Worm (Caenorhabditis elegans) whole organism, L4 larva: ENCODE data around the gene R04B5.5.

Experiments used
- F26F4.8 ChIP-seq: fragments of 200-800 bp; sonication (Bioruptor generic); conservative IDR thresholded peaks from 2 replicates; pipeline ENCODE4 v1.3.6; 2022; ENCODE audit warnings: missing genetic modification characterization, missing compliant biosample characterization
- F37D6.2 ChIP-seq: sonication (generic microtip); optimal IDR thresholded peaks from 2 replicates; lab custom pipeline; 2016; ENCODE audit warnings: mild to moderate bottlenecking, missing genetic modification characterization, missing compliant biosample characterization
- F44E2.7 ChIP-seq: fragments of 200-800 bp; sonication (Bioruptor generic); IDR thresholded peaks from 2 replicates; pipeline ENCODE4 v2.1.2; 2022; ENCODE audit warnings: missing genetic modification characterization, missing compliant biosample characterization
- R02D3.7 ChIP-seq: fragments of 150-350 bp; sonication (generic microtip); optimal IDR thresholded peaks from 3 replicates; lab custom pipeline; 2014; ENCODE audit warnings: missing biosample characterization, missing genetic modification characterization
- T20F7.1 ChIP-seq: fragments of 200-800 bp; sonication (Bioruptor generic); optimal IDR thresholded peaks from 2 replicates; lab custom pipeline; 2018; ENCODE audit warnings: mild to moderate bottlenecking, missing genetic modification characterization, missing compliant biosample characterization
- Y5F2A.4 ChIP-seq: fragments of 200-800 bp; sonication (Bioruptor generic); optimal IDR thresholded peaks from 2 replicates; lab custom pipeline; 2018; ENCODE audit warnings: mild to moderate bottlenecking, missing genetic modification characterization, missing compliant biosample characterization
- ZK546.5 ChIP-seq, 2 experiments: sonication (generic microtip); optimal IDR thresholded peaks; 2 replicates each; lab custom pipeline; 2017; ENCODE audit warnings: missing biosample characterization in 2 of 2, missing genetic modification characterization in 2 of 2
- aha-1 ChIP-seq: fragments of 150-350 bp; peaks from one replicate; lab custom pipeline; 2014; ENCODE audit warnings: missing biosample characterization, missing genetic modification characterization
- aly-2 ChIP-seq: sonication (generic microtip); optimal IDR thresholded peaks from 2 replicates; lab custom pipeline; 2018; ENCODE audit warnings: missing biosample characterization, missing genetic modification characterization
- ama-1 ChIP-seq: fragments of 150-350 bp; optimal IDR thresholded peaks from 2 replicates; lab custom pipeline; 2014; ENCODE audit warnings: inconsistent platforms, mixed read lengths
- arid-1 ChIP-seq: fragments of 200-800 bp; sonication (Bioruptor generic); conservative IDR thresholded peaks from 2 replicates; pipeline ENCODE4 v1.3.6; 2022; ENCODE audit warnings: missing genetic modification reagents, missing genetic modification characterization, missing compliant biosample characterization
- ceh-62 ChIP-seq: sonication (generic microtip); optimal IDR thresholded peaks from 2 replicates; lab custom pipeline; 2017; ENCODE audit warnings: missing biosample characterization, missing genetic modification characterization
- ceh-82 ChIP-seq: sonication (generic microtip); optimal IDR thresholded peaks from 2 replicates; lab custom pipeline; 2017; ENCODE audit warnings: missing biosample characterization, missing genetic modification characterization
- cey-2 ChIP-seq: sonication (generic microtip); optimal IDR thresholded peaks from 3 replicates; lab custom pipeline; 2017; ENCODE audit warnings: missing genetic modification characterization, mild to moderate bottlenecking, missing compliant biosample characterization, antibody characterized with exemption, borderline replicate concordance; ENCODE audit not compliant: insufficient read depth
- daf-12 ChIP-seq: fragments of 150-350 bp; optimal IDR thresholded peaks from 2 replicates; lab custom pipeline; 2014; ENCODE audit warnings: missing biosample characterization, missing genetic modification reagents, missing genetic modification characterization
- daf-16 ChIP-seq, 3 experiments: sonication (generic microtip); optimal IDR thresholded peaks; 2 replicates each; lab custom pipeline; 2016 to 2017; ENCODE audit warnings: missing genetic modification characterization in 3 of 3, missing genetic modification reagents in 3 of 3, mild to moderate bottlenecking in 2 of 3, missing compliant biosample characterization in 2 of 3, missing biosample characterization in 1 of 3, moderate library complexity in 1 of 3
- daf-19 ChIP-seq: fragments of 200-800 bp; sonication (Bioruptor generic); conservative IDR thresholded peaks from 2 replicates; pipeline ENCODE4 v1.3.6; 2022; ENCODE audit warnings: missing genetic modification characterization, missing compliant biosample characterization
- dve-1 ChIP-seq: sonication (generic microtip); optimal IDR thresholded peaks from 2 replicates; lab custom pipeline; 2017; ENCODE audit warnings: antibody characterized with exemption, mild to moderate bottlenecking, missing genetic modification characterization, missing compliant biosample characterization; ENCODE audit not compliant: insufficient read depth
- egl-27 ChIP-seq: sonication (generic microtip); optimal IDR thresholded peaks from 3 replicates; lab custom pipeline; 2017; ENCODE audit warnings: missing biosample characterization, missing genetic modification reagents, missing genetic modification characterization
- egl-43 ChIP-seq: fragments of 200-800 bp; sonication (Bioruptor generic); IDR thresholded peaks from 2 replicates; pipeline ENCODE4 v1.3.6; 2022; ENCODE audit warnings: missing genetic modification reagents, missing genetic modification characterization, missing compliant biosample characterization
- fos-1 ChIP-seq: fragments of 150-350 bp; optimal IDR thresholded peaks from 2 replicates; lab custom pipeline; 2014; ENCODE audit warnings: missing biosample characterization, missing genetic modification characterization
- hlh-11 ChIP-seq: fragments of 200-800 bp; sonication (Bioruptor generic); optimal IDR thresholded peaks from 2 replicates; lab custom pipeline; 2018; ENCODE audit warnings: mild to moderate bottlenecking, missing genetic modification characterization, missing compliant biosample characterization
- hmg-1.1 ChIP-seq: fragments of 200-800 bp; sonication (Bioruptor generic); IDR thresholded peaks from 2 replicates; pipeline ENCODE4 v1.3.6; 2022; ENCODE audit warnings: missing genetic modification reagents, missing genetic modification characterization, missing compliant biosample characterization
- jun-1 ChIP-seq: fragments of 150-350 bp; optimal IDR thresholded peaks from 2 replicates; lab custom pipeline; 2014; ENCODE audit warnings: missing biosample characterization, missing genetic modification reagents, missing genetic modification characterization
- lin-15B ChIP-seq: fragments of 150-350 bp; sonication (generic microtip); optimal IDR thresholded peaks from 3 replicates; lab custom pipeline; 2014; ENCODE audit warnings: missing biosample characterization, missing genetic modification characterization
- madf-9 ChIP-seq: fragments of 200-800 bp; sonication (Bioruptor generic); conservative IDR thresholded peaks from 2 replicates; pipeline ENCODE4 v1.3.6; 2022; ENCODE audit warnings: missing genetic modification reagents, missing genetic modification characterization, missing compliant biosample characterization
- mdl-1 ChIP-seq, 2 experiments: fragments of 150-350 bp in 1 of 2; sonication (generic microtip) in 1 of 2; optimal IDR thresholded peaks; 2 replicates each; lab custom pipeline; 2014 to 2017; ENCODE audit warnings: missing biosample characterization in 2 of 2, missing genetic modification characterization in 2 of 2
- mep-1 ChIP-seq: fragments of 150-350 bp; sonication (generic microtip); optimal IDR thresholded peaks from 3 replicates; lab custom pipeline; 2014; ENCODE audit warnings: missing biosample characterization, missing genetic modification characterization
- mxl-2 ChIP-seq: fragments of 200-800 bp; sonication (Bioruptor generic); conservative IDR thresholded peaks from 2 replicates; pipeline ENCODE4 v1.3.6; 2022; ENCODE audit warnings: missing genetic modification reagents, missing genetic modification characterization, missing compliant biosample characterization
- nhr-102 ChIP-seq: sonication (generic microtip); optimal IDR thresholded peaks from 2 replicates; lab custom pipeline; 2016; ENCODE audit warnings: mild to moderate bottlenecking, missing genetic modification characterization, moderate library complexity, missing compliant biosample characterization
- nhr-11 ChIP-seq: fragments of 150-350 bp; optimal IDR thresholded peaks from 2 replicates; lab custom pipeline; 2014; ENCODE audit warnings: missing biosample characterization, missing genetic modification characterization
- nhr-111 ChIP-seq: fragments of 200-800 bp; sonication (Bioruptor generic); optimal IDR thresholded peaks from 2 replicates; lab custom pipeline; 2018; ENCODE audit warnings: mild to moderate bottlenecking, missing genetic modification characterization, missing compliant biosample characterization
- nhr-237 ChIP-seq: sonication (generic microtip); optimal IDR thresholded peaks from 2 replicates; lab custom pipeline; 2017; ENCODE audit warnings: missing biosample characterization, missing genetic modification characterization
- pha-4 ChIP-seq, 2 experiments: fragments of 150-350 bp in 1 of 2; fragments of 200-800 bp in 1 of 2; sonication (Bioruptor generic) in 1 of 2; IDR thresholded peaks in 1 of 2; optimal IDR thresholded peaks in 1 of 2; 2 replicates each; pipeline versions ENCODE4 v1.3.6 to Lab custom; 2014 to 2022; ENCODE audit warnings: missing genetic modification characterization in 2 of 2, missing genetic modification reagents in 2 of 2, missing biosample characterization in 1 of 2, missing compliant biosample characterization in 1 of 2
- pqm-1 ChIP-seq: sonication (generic microtip); optimal IDR thresholded peaks from 2 replicates; lab custom pipeline; 2017; ENCODE audit warnings: missing biosample characterization, missing genetic modification characterization
- saeg-2 ChIP-seq: fragments of 200-800 bp; sonication (Bioruptor generic); IDR thresholded peaks from 2 replicates; pipeline ENCODE4 v1.3.6; 2022; ENCODE audit warnings: missing genetic modification reagents, missing genetic modification characterization, missing compliant biosample characterization
- skn-1 ChIP-seq: fragments of 150-350 bp; optimal IDR thresholded peaks from 2 replicates; lab custom pipeline; 2014; ENCODE audit warnings: missing biosample characterization, missing genetic modification characterization
- snpc-4 ChIP-seq: fragments of 150-350 bp; optimal IDR thresholded peaks from 2 replicates; lab custom pipeline; 2014; ENCODE audit warnings: missing biosample characterization, missing genetic modification characterization
- spr-1 ChIP-seq: sonication (generic microtip); optimal IDR thresholded peaks from 2 replicates; lab custom pipeline; 2016; ENCODE audit warnings: mild to moderate bottlenecking, missing genetic modification characterization, missing compliant biosample characterization
- spr-3 ChIP-seq: fragments of 200-800 bp; sonication (Bioruptor generic); optimal IDR thresholded peaks from 2 replicates; lab custom pipeline; 2018; ENCODE audit warnings: mild to moderate bottlenecking, missing genetic modification characterization, missing compliant biosample characterization
- tag-97 ChIP-seq: fragments of 200-800 bp; sonication (Bioruptor generic); IDR thresholded peaks from 2 replicates; pipeline ENCODE4 v1.3.6; 2022; ENCODE audit warnings: missing genetic modification characterization, missing compliant biosample characterization
- tra-1 ChIP-seq: fragments of 200-800 bp; sonication (Bioruptor generic); IDR thresholded peaks from 2 replicates; pipeline ENCODE4 v1.3.6; 2022; ENCODE audit warnings: missing genetic modification reagents, missing genetic modification characterization, missing compliant biosample characterization
- unc-130 ChIP-seq: sonication (generic microtip); optimal IDR thresholded peaks from 2 replicates; lab custom pipeline; 2016; ENCODE audit warnings: missing genetic modification reagents, missing genetic modification characterization, missing compliant biosample characterization
- unc-39 ChIP-seq: sonication (generic microtip); optimal IDR thresholded peaks from 2 replicates; lab custom pipeline; 2017; ENCODE audit warnings: missing biosample characterization, missing genetic modification characterization
- vab-7 ChIP-seq: fragments of 200-800 bp; sonication (Bioruptor generic); IDR thresholded peaks from 2 replicates; pipeline ENCODE4 v1.3.6; 2022; ENCODE audit warnings: missing genetic modification reagents, missing genetic modification characterization, missing compliant biosample characterization
- zip-11 ChIP-seq: fragments of 200-800 bp; sonication (Bioruptor generic); IDR thresholded peaks from 2 replicates; pipeline ENCODE4 v1.3.6; 2022; ENCODE audit warnings: missing genetic modification characterization, missing compliant biosample characterization
- zip-2 ChIP-seq: fragments of 150-350 bp; optimal IDR thresholded peaks from 2 replicates; lab custom pipeline; 2014; ENCODE audit warnings: missing biosample characterization, missing genetic modification characterization
- ztf-11 ChIP-seq: fragments of 150-350 bp; optimal IDR thresholded peaks from 2 replicates; lab custom pipeline; 2014; ENCODE audit warnings: missing biosample characterization, missing genetic modification characterization
- ztf-7 ChIP-seq: fragments of 150-350 bp; optimal IDR thresholded peaks from 2 replicates; lab custom pipeline; 2014; ENCODE audit warnings: missing biosample characterization, missing genetic modification characterization

Gene R04B5.5

ce11 chrV:10101916-10102315 lies 14.6 kb downstream of the R04B5.5 start, which contains the start of gene C08B6.14:
C08B6.14 (minus strand) TSS chrV:10102016.
- TF ChIP-seq F26F4.8 (0 out of 2 replicates have a peak, but pooled peaks have one; percentile 24), jun-1 (tag; lab: Kevin White, UChicago) (no peak), ZK546.5 (tag; optimal IDR thresholded peaks at IDR 0.05; lab: Kevin White, UChicago) (no peak), daf-19 (GFP tag; lab: Robert Waterston, UW) (no peak), zip-11 (GFP tag; lab: Robert Waterston, UW) (no peak), spr-1 (tag; lab: Kevin White, UChicago) (no peak), ama-1 (lab: Kevin White, UChicago) (no peak)

ce11 chrV:10103811-10104210 lies 16.5 kb downstream of the R04B5.5 start:
- TF ChIP-seq dve-1 (tag; lab: Kevin White, UChicago) = peak; percentile 29
- TF ChIP-seq nhr-111 (GFP tag; lab: Kevin White, UChicago) = no peak
- peak; percentile 87 for TF ChIP-seq aha-1
- no peak for TF ChIP-seq tra-1 (GFP tag; lab: Robert Waterston, UW)
- TF ChIP-seq mep-1 = peak; percentile 38
- TF ChIP-seq cey-2 (tag; lab: Kevin White, UChicago) = no peak
- no peak for TF ChIP-seq daf-12 (tag; lab: Kevin White, UChicago)
- no peak for TF ChIP-seq tag-97 (GFP tag; lab: Robert Waterston, UW)
- TF ChIP-seq hlh-11 (tag; lab: Kevin White, UChicago) = no peak
- no peak for TF ChIP-seq nhr-11
- TF ChIP-seq ztf-11 (tag; lab: Kevin White, UChicago) = no peak
- no peak for TF ChIP-seq spr-3
- TF ChIP-seq zip-11 (GFP tag; lab: Robert Waterston, UW) = no peak
- TF ChIP-seq Y5F2A.4 = no peak
- no peak for TF ChIP-seq egl-27 (tag; lab: Kevin White, UChicago)
- TF ChIP-seq pha-4 (GFP tag; IDR thresholded peaks at IDR 0.05; lab: Robert Waterston, UW) = no peak
- no peak for TF ChIP-seq pha-4 (tag; optimal IDR thresholded peaks at IDR 0.05; lab: Kevin White, UChicago)
- TF ChIP-seq ceh-82 (tag; lab: Kevin White, UChicago) = no peak
- no peak for TF ChIP-seq R02D3.7
- no peak for TF ChIP-seq nhr-237
- TF ChIP-seq daf-16 (GFP tag; optimal IDR thresholded peaks at IDR 0.05; lab: Kevin White, UChicago) = no peak
- peak; percentile 48 for TF ChIP-seq daf-16 (tag; optimal IDR thresholded peaks at IDR 0.05; lab: Kevin White, UChicago)
- no peak for TF ChIP-seq vab-7 (GFP tag; lab: Robert Waterston, UW)
- no peak for TF ChIP-seq ceh-62 (tag; lab: Kevin White, UChicago)
- TF ChIP-seq unc-130 (GFP tag; lab: Kevin White, UChicago) = no peak
- peak; percentile 34 for TF ChIP-seq pqm-1 (tag; lab: Kevin White, UChicago)
- no peak for TF ChIP-seq F44E2.7 (GFP tag; lab: Robert Waterston, UW)
- no peak for TF ChIP-seq snpc-4 (tag; lab: Kevin White, UChicago)
- TF ChIP-seq T20F7.1 (GFP tag; lab: Kevin White, UChicago) = no peak
- no peak for TF ChIP-seq egl-43
- TF ChIP-seq skn-1 = no peak
- TF ChIP-seq aly-2 (tag; lab: Kevin White, UChicago) = no peak
- no peak for TF ChIP-seq zip-2
- no peak for TF ChIP-seq F37D6.2
- TF ChIP-seq ZK546.5 (tag; optimal IDR thresholded peaks at IDR 0.05; lab: Kevin White, UChicago) = no peak
- TF ChIP-seq arid-1 = no peak
- TF ChIP-seq fos-1 (tag; lab: Kevin White, UChicago) = no peak
- TF ChIP-seq ama-1 (lab: Kevin White, UChicago) = no peak
- no peak for TF ChIP-seq jun-1 (tag; lab: Kevin White, UChicago)
- TF ChIP-seq lin-15B = no peak
- no peak for TF ChIP-seq hmg-1.1 (GFP tag; lab: Robert Waterston, UW)
- no peak for TF ChIP-seq mdl-1 (tag; optimal IDR thresholded peaks at IDR 0.05; lab: Kevin White, UChicago)
- no peak for TF ChIP-seq nhr-102 (tag; lab: Kevin White, UChicago)
- peak; percentile 80 for TF ChIP-seq ztf-7 (tag; lab: Kevin White, UChicago)
- no peak for TF ChIP-seq unc-39
- no peak for TF ChIP-seq mxl-2 (GFP tag; lab: Robert Waterston, UW)
- no peak for TF ChIP-seq saeg-2
- no peak for TF ChIP-seq madf-9
